Worm (Caenorhabditis elegans) whole organism, L2 larva: Measurements from ENCODE around the gene C33F10.4.
"Not testable (repeated sequence)": the region's sequence is repeated elsewhere in the genome, so short reads cannot be mapped to it uniquely, and the experiment has no call there.

Experiments used
- C34F6.9 ChIP-seq: fragments of 150-350 bp; optimal IDR thresholded peaks from 2 replicates; lab custom pipeline; 2014; ENCODE audit warnings: missing biosample characterization, missing genetic modification characterization
- F13H6.1 ChIP-seq: sonication (generic microtip); optimal IDR thresholded peaks from 2 replicates; lab custom pipeline; 2016; ENCODE audit warnings: missing genetic modification characterization, missing compliant biosample characterization
- ZK546.5 ChIP-seq: sonication (generic microtip); optimal IDR thresholded peaks from 2 replicates; lab custom pipeline; 2017; ENCODE audit warnings: missing biosample characterization, missing genetic modification characterization
- alr-1 ChIP-seq: fragments of 150-350 bp; optimal IDR thresholded peaks from 2 replicates; lab custom pipeline; 2014; ENCODE audit warnings: missing biosample characterization, missing genetic modification characterization
- aly-2 ChIP-seq: fragments of 150-350 bp; optimal IDR thresholded peaks from 2 replicates; lab custom pipeline; 2014; ENCODE audit warnings: missing biosample characterization, missing genetic modification characterization
- ama-1 ChIP-seq: fragments of 150-350 bp; optimal IDR thresholded peaks from 2 replicates; lab custom pipeline; 2018; ENCODE audit warnings: inconsistent platforms
- blmp-1 ChIP-seq: sonication (generic microtip); optimal IDR thresholded peaks from 2 replicates; lab custom pipeline; 2017; ENCODE audit warnings: missing genetic modification characterization, mild to moderate bottlenecking, missing compliant biosample characterization, antibody characterized with exemption, moderate library complexity; ENCODE audit not compliant: insufficient read depth
- ceh-82 ChIP-seq: fragments of 150-350 bp; optimal IDR thresholded peaks from 2 replicates; lab custom pipeline; 2014; ENCODE audit warnings: missing biosample characterization, missing genetic modification characterization
- crh-2 ChIP-seq: sonication (generic microtip); optimal IDR thresholded peaks from 2 replicates; lab custom pipeline; 2017; ENCODE audit warnings: missing biosample characterization, missing genetic modification characterization
- elt-1 ChIP-seq: fragments of 150-350 bp; optimal IDR thresholded peaks from 2 replicates; lab custom pipeline; 2014; ENCODE audit warnings: missing biosample characterization, missing genetic modification characterization
- elt-3 ChIP-seq: sonication (generic microtip); optimal IDR thresholded peaks from 2 replicates; lab custom pipeline; 2017; ENCODE audit warnings: missing biosample characterization, missing genetic modification characterization
- fos-1 ChIP-seq: fragments of 150-350 bp; optimal IDR thresholded peaks from 2 replicates; lab custom pipeline; 2014; ENCODE audit warnings: missing biosample characterization, missing genetic modification characterization
- gmeb-1 ChIP-seq: fragments of 150-350 bp; optimal IDR thresholded peaks from 2 replicates; lab custom pipeline; 2014; ENCODE audit warnings: missing biosample characterization, missing genetic modification characterization
- lin-13 ChIP-seq: fragments of 150-350 bp; optimal IDR thresholded peaks from 2 replicates; lab custom pipeline; 2014; ENCODE audit warnings: missing biosample characterization, missing genetic modification reagents, missing genetic modification characterization
- lin-39 ChIP-seq: fragments of 150-350 bp; optimal IDR thresholded peaks from 2 replicates; lab custom pipeline; 2014; ENCODE audit warnings: missing biosample characterization, missing genetic modification reagents, missing genetic modification characterization
- lsy-2 ChIP-seq, 2 experiments: fragments of 150-350 bp in 1 of 2; sonication (generic microtip) in 1 of 2; optimal IDR thresholded peaks; 2 replicates each; lab custom pipeline; 2014 to 2017; ENCODE audit warnings: missing biosample characterization in 2 of 2, missing genetic modification characterization in 2 of 2
- mab-5 ChIP-seq: fragments of 150-350 bp; optimal IDR thresholded peaks from 2 replicates; lab custom pipeline; 2014; ENCODE audit warnings: missing biosample characterization, missing genetic modification characterization
- mbf-1 ChIP-seq: sonication (generic microtip); optimal IDR thresholded peaks from 2 replicates; lab custom pipeline; 2017; ENCODE audit warnings: missing biosample characterization, missing genetic modification characterization
- mdl-1 ChIP-seq, 2 experiments: fragments of 150-350 bp in 1 of 2; sonication (generic microtip) in 1 of 2; optimal IDR thresholded peaks; 2 replicates each; lab custom pipeline; 2017; ENCODE audit warnings: missing biosample characterization in 2 of 2, missing genetic modification characterization in 2 of 2
- nhr-10 ChIP-seq: sonication (generic microtip); optimal IDR thresholded peaks from 2 replicates; lab custom pipeline; 2017; ENCODE audit warnings: missing biosample characterization, missing genetic modification characterization
- nhr-11 ChIP-seq: fragments of 150-350 bp; optimal IDR thresholded peaks from 2 replicates; lab custom pipeline; 2014; ENCODE audit warnings: missing biosample characterization, missing genetic modification characterization
- nhr-12 ChIP-seq: fragments of 150-350 bp; optimal IDR thresholded peaks from 2 replicates; lab custom pipeline; 2014; ENCODE audit warnings: missing biosample characterization, missing genetic modification characterization
- nhr-129 ChIP-seq: fragments of 150-350 bp; optimal IDR thresholded peaks from 2 replicates; lab custom pipeline; 2014; ENCODE audit warnings: missing biosample characterization, missing genetic modification characterization
- nhr-21 ChIP-seq: fragments of 150-350 bp; optimal IDR thresholded peaks from 2 replicates; lab custom pipeline; 2014; ENCODE audit warnings: missing biosample characterization, missing genetic modification characterization
- nhr-23 ChIP-seq: fragments of 150-350 bp; optimal IDR thresholded peaks from 2 replicates; lab custom pipeline; 2014; ENCODE audit warnings: missing biosample characterization, missing genetic modification reagents, missing genetic modification characterization
- nhr-25 ChIP-seq: fragments of 150-350 bp; sonication (generic microtip); optimal IDR thresholded peaks from 3 replicates; lab custom pipeline; 2014; ENCODE audit warnings: missing biosample characterization, missing genetic modification characterization
- peb-1 ChIP-seq: fragments of 150-350 bp; optimal IDR thresholded peaks from 2 replicates; lab custom pipeline; 2014; ENCODE audit warnings: missing biosample characterization, missing genetic modification characterization
- sem-4 ChIP-seq: fragments of 150-350 bp; optimal IDR thresholded peaks from 2 replicates; lab custom pipeline; 2014; ENCODE audit warnings: missing biosample characterization, missing genetic modification reagents, missing genetic modification characterization
- skn-1 ChIP-seq: sonication (generic microtip); optimal IDR thresholded peaks from 2 replicates; lab custom pipeline; 2017; ENCODE audit warnings: missing biosample characterization, missing genetic modification characterization
- sma-9 ChIP-seq, 2 experiments: fragments of 150-350 bp in 1 of 2; sonication (generic microtip) in 1 of 2; optimal IDR thresholded peaks; 2 replicates each; lab custom pipeline; 2014 to 2016; ENCODE audit warnings: missing genetic modification characterization in 2 of 2, mild to moderate bottlenecking in 1 of 2, missing biosample characterization in 1 of 2, missing compliant biosample characterization in 1 of 2, missing genetic modification reagents in 1 of 2, moderate library complexity in 1 of 2
- snpc-4 ChIP-seq: fragments of 150-350 bp; optimal IDR thresholded peaks from 2 replicates; lab custom pipeline; 2014; ENCODE audit warnings: missing biosample characterization, missing genetic modification characterization
- unc-55 ChIP-seq: fragments of 150-350 bp; sonication (generic microtip); optimal IDR thresholded peaks from 3 replicates; lab custom pipeline; 2014; ENCODE audit warnings: missing biosample characterization, missing genetic modification reagents, missing genetic modification characterization
- unc-62 ChIP-seq: fragments of 150-350 bp; optimal IDR thresholded peaks from 2 replicates; lab custom pipeline; 2014; ENCODE audit warnings: missing biosample characterization, missing genetic modification reagents, missing genetic modification characterization
- zag-1 ChIP-seq: fragments of 150-350 bp; optimal IDR thresholded peaks from 2 replicates; lab custom pipeline; 2014; ENCODE audit warnings: missing biosample characterization, missing genetic modification characterization
- ztf-1 ChIP-seq: fragments of 200-800 bp; sonication (Bioruptor generic); conservative IDR thresholded peaks from 2 replicates; pipeline ENCODE4 v1.3.6; 2022; ENCODE audit warnings: missing genetic modification characterization, missing compliant biosample characterization
- ztf-11 ChIP-seq: sonication (generic microtip); optimal IDR thresholded peaks from 2 replicates; lab custom pipeline; 2017; ENCODE audit warnings: missing biosample characterization, missing genetic modification characterization

C33F10.4 gene

ce11 chrII:4821739-4822138 lies 26.2 kb downstream of the C33F10.4 start, which contains the start of gene lact-5:
lact-5 (minus strand) TSS chrII:4821739.
- peak; percentile 37 for TF ChIP-seq fos-1 (tag; lab: Kevin White, UChicago)
- TF ChIP-seq nhr-25 (tag; lab: Kevin White, UChicago): peak; percentile 28
- peak; percentile 18 for TF ChIP-seq sma-9 (GFP tag; optimal IDR thresholded peaks at IDR 0.05; lab: Kevin White, UChicago)
- no peak for TF ChIP-seq sma-9 (tag; optimal IDR thresholded peaks at IDR 0.05; lab: Kevin White, UChicago)
- TF ChIP-seq nhr-21 (tag; lab: Kevin White, UChicago): peak; percentile 43
- TF ChIP-seq ztf-11 (tag; lab: Kevin White, UChicago): no peak
- peak; percentile 94 for TF ChIP-seq blmp-1 (tag; lab: Kevin White, UChicago)
- TF ChIP-seq gmeb-1: no peak

ce11 chrII:4822610-4823009 lies 27.0 kb downstream of the C33F10.4 start:
- TF ChIP-seq lin-39 (tag; lab: Kevin White, UChicago) (no peak), nhr-10 (tag; lab: Kevin White, UChicago) (no peak), crh-2 (no peak), alr-1 (tag; lab: Kevin White, UChicago) (no peak), fos-1 (tag; lab: Kevin White, UChicago) (no peak), sem-4 (tag; lab: Kevin White, UChicago) (no peak), nhr-23 (tag; lab: Kevin White, UChicago) (no peak), elt-3 (tag; lab: Kevin White, UChicago) (no peak), ZK546.5 (tag; lab: Kevin White, UChicago) (no peak), lsy-2 (tag; optimal IDR thresholded peaks at IDR 0.05; lab: Kevin White, UChicago) (no peak), ztf-1 (GFP tag; lab: Robert Waterston, UW) (no peak), mbf-1 (tag; lab: Kevin White, UChicago) (no peak), ama-1 (no peak)
- TF ChIP-seq, all 48 proteins: peak for 0

- TF ChIP-seq nhr-129 (tag; lab: Kevin White, UChicago); nhr-21 (tag; lab: Kevin White, UChicago); gmeb-1: not testable (repeated sequence)
Observed at ce11 chrII:4825133-4825532, 29.6 kb downstream of the C33F10.4 start, which contains the start of the genes C33F10.8 and msp-40. C33F10.8 (minus strand) TSS chrII:4825233. msp-40 (plus strand) TSS chrII:4825414.

ce11 chrII:4827734-4828609 lies 32.4 kb downstream of the C33F10.4 start, which contains the start of the genes fbxb-88 and tbck-1:
fbxb-88 (minus strand) TSS chrII:4827884.
tbck-1 (plus strand) TSS chrII:4828559.
- TF ChIP-seq nhr-25 (tag; lab: Kevin White, UChicago): no peak
- peak; percentile 82 for TF ChIP-seq unc-55
- TF ChIP-seq skn-1 (tag; lab: Kevin White, UChicago): no peak
- no peak for TF ChIP-seq mdl-1 (tag; optimal IDR thresholded peaks at IDR 0.05; lab: Kevin White, UChicago)
- TF ChIP-seq nhr-12: no peak
- TF ChIP-seq blmp-1 (tag; lab: Kevin White, UChicago): no peak
- TF ChIP-seq nhr-10 (tag; lab: Kevin White, UChicago): no peak
- TF ChIP-seq lsy-2 (tag; optimal IDR thresholded peaks at IDR 0.05; lab: Kevin White, UChicago): peak in 1 of 2 experiments; percentile 26
- TF ChIP-seq elt-3 (tag; lab: Kevin White, UChicago): no peak
- TF ChIP-seq nhr-23 (tag; lab: Kevin White, UChicago): no peak
- no peak for TF ChIP-seq alr-1 (tag; lab: Kevin White, UChicago)
- TF ChIP-seq snpc-4 (tag; lab: Kevin White, UChicago): peak; percentile 54
- TF ChIP-seq sma-9 (GFP tag; optimal IDR thresholded peaks at IDR 0.05; lab: Kevin White, UChicago): no peak
- TF ChIP-seq sma-9 (tag; optimal IDR thresholded peaks at IDR 0.05; lab: Kevin White, UChicago): no peak
- no peak for TF ChIP-seq elt-1 (tag; lab: Kevin White, UChicago)
- no peak for TF ChIP-seq ZK546.5 (tag; lab: Kevin White, UChicago)
- no peak for TF ChIP-seq aly-2 (tag; lab: Kevin White, UChicago)
- no peak for TF ChIP-seq ceh-82
- TF ChIP-seq C34F6.9 (tag; lab: Kevin White, UChicago): peak; percentile 56
- peak; percentile 97 for TF ChIP-seq gmeb-1
- TF ChIP-seq unc-62 (GFP tag; lab: Kevin White, UChicago): no peak
- TF ChIP-seq crh-2: peak; percentile 63
- no peak for TF ChIP-seq ztf-1 (GFP tag; lab: Robert Waterston, UW)
- no peak for TF ChIP-seq peb-1 (tag; lab: Kevin White, UChicago)
- no peak for TF ChIP-seq mab-5 (tag; lab: Kevin White, UChicago)
- TF ChIP-seq lin-13 (GFP tag; lab: Kevin White, UChicago): no peak
- TF ChIP-seq zag-1: no peak
- no peak for TF ChIP-seq nhr-11
- no peak for TF ChIP-seq F13H6.1 (tag; lab: Kevin White, UChicago)
- TF ChIP-seq, all 48 proteins: peak for 6
